Fruit fly (Drosophila melanogaster): ENCODE results near the gene CG10226.

dm6 chr3L:6200173-6200572 lies 39.7 kb downstream of the CG10226 start, which contains the start of gene CG8219:
- TF ChIP-seq psq (optimal IDR thresholded peaks at IDR 0.05) (no peak), h (optimal IDR thresholded peaks at IDR 0.05) (no peak)

All from Kc167 (cell line).